Worm (Caenorhabditis elegans) whole organism, early embryonic: ENCODE data around the gene pigg-1.

Experiments used
- B0310.2 ChIP-seq: sonication (generic microtip); optimal IDR thresholded peaks from 2 replicates; lab custom pipeline; 2016; ENCODE audit warnings: mild to moderate bottlenecking, missing genetic modification characterization, missing compliant biosample characterization
- F13C5.2 ChIP-seq: sonication (generic microtip); optimal IDR thresholded peaks from 2 replicates; lab custom pipeline; 2017; ENCODE audit warnings: mild to moderate bottlenecking, missing genetic modification characterization, inconsistent platforms, missing compliant biosample characterization
- aly-1 ChIP-seq: sonication (generic microtip); optimal IDR thresholded peaks from 2 replicates; lab custom pipeline; 2016; ENCODE audit warnings: missing genetic modification characterization, missing compliant biosample characterization
- ama-1 ChIP-seq: fragments of 150-350 bp; optimal IDR thresholded peaks from 2 replicates; lab custom pipeline; 2014
- ceh-13 ChIP-seq: fragments of 200-800 bp; sonication (Bioruptor generic); optimal IDR thresholded peaks from 2 replicates; lab custom pipeline; 2018; ENCODE audit warnings: mild to moderate bottlenecking, missing genetic modification characterization, missing compliant biosample characterization
- ceh-36 ChIP-seq: sonication (generic microtip); optimal IDR thresholded peaks from 2 replicates; lab custom pipeline; 2016; ENCODE audit warnings: missing genetic modification characterization, inconsistent platforms, missing compliant biosample characterization
- ets-7 ChIP-seq: sonication (generic microtip); optimal IDR thresholded peaks from 2 replicates; lab custom pipeline; 2016; ENCODE audit warnings: missing genotype, missing genetic modification characterization, missing compliant biosample characterization
- flt-1 ChIP-seq: fragments of 200-800 bp; sonication (Bioruptor generic); IDR thresholded peaks from 2 replicates; pipeline ENCODE4 v1.3.6; 2022; ENCODE audit warnings: missing genetic modification characterization, missing compliant biosample characterization
- hmbx-1 ChIP-seq: sonication (generic microtip); optimal IDR thresholded peaks from 2 replicates; lab custom pipeline; 2016; ENCODE audit warnings: mild to moderate bottlenecking, missing genetic modification characterization, missing compliant biosample characterization
- hmg-4 ChIP-seq: fragments of 200-800 bp; sonication (Bioruptor generic); optimal IDR thresholded peaks from 2 replicates; lab custom pipeline; 2018; ENCODE audit warnings: mild to moderate bottlenecking, missing genetic modification characterization, missing compliant biosample characterization
- hnd-1 ChIP-seq: sonication (generic microtip); optimal IDR thresholded peaks from 2 replicates; lab custom pipeline; 2016; ENCODE audit warnings: missing genetic modification characterization, missing compliant biosample characterization
- pes-1 ChIP-seq: fragments of 200-800 bp; sonication (Bioruptor generic); IDR thresholded peaks from 2 replicates; pipeline ENCODE4 v1.3.6; 2022; ENCODE audit warnings: missing genetic modification reagents, missing genetic modification characterization, missing compliant biosample characterization
- scrt-1 ChIP-seq: fragments of 200-800 bp; sonication (Bioruptor generic); IDR thresholded peaks from 2 replicates; pipeline ENCODE4 v1.3.6; 2022; ENCODE audit warnings: missing genetic modification characterization, missing compliant biosample characterization
- sea-1 ChIP-seq: fragments of 200-800 bp; sonication (Bioruptor generic); conservative IDR thresholded peaks from 2 replicates; pipeline ENCODE4 v1.3.6; 2022; ENCODE audit warnings: missing genetic modification characterization, missing compliant biosample characterization
- tbx-11 ChIP-seq: fragments of 200-800 bp; sonication (Bioruptor generic); IDR thresholded peaks from 2 replicates; pipeline ENCODE4 v1.3.6; 2022; ENCODE audit warnings: missing genetic modification characterization, missing compliant biosample characterization
- tbx-37 ChIP-seq: fragments of 200-800 bp; sonication (Bioruptor generic); conservative IDR thresholded peaks from 2 replicates; pipeline ENCODE4 v1.3.6; 2022; ENCODE audit warnings: missing genetic modification reagents, missing genetic modification characterization, missing compliant biosample characterization
- tra-4 ChIP-seq: sonication (generic microtip); optimal IDR thresholded peaks from 2 replicates; lab custom pipeline; 2017; ENCODE audit warnings: missing genetic modification characterization, missing compliant biosample characterization

The pigg-1 gene

ce11 chrII:8566039-8566438 lies 34.0 kb downstream of the pigg-1 start, which contains the start of gene stc-1:
stc-1 (minus strand) TSS chrII:8566139.
- no peak for TF ChIP-seq tbx-37
- no peak for TF ChIP-seq sea-1 (GFP tag; lab: Robert Waterston, UW)
- TF ChIP-seq hmbx-1 (tag; lab: Kevin White, UChicago): no peak
- TF ChIP-seq ceh-13 (GFP tag; lab: Kevin White, UChicago): no peak
- TF ChIP-seq aly-1 (tag; lab: Kevin White, UChicago): no peak
- TF ChIP-seq ama-1 (lab: Kevin White, UChicago): no peak
- TF ChIP-seq ceh-36 (tag; lab: Kevin White, UChicago): no peak
- no peak for TF ChIP-seq B0310.2 (tag; lab: Kevin White, UChicago)
- TF ChIP-seq F13C5.2 (tag; lab: Kevin White, UChicago): no peak
- TF ChIP-seq pes-1 (GFP tag; lab: Robert Waterston, UW): no peak
- TF ChIP-seq hnd-1 (tag; lab: Kevin White, UChicago): no peak
- no peak for TF ChIP-seq hmg-4 (GFP tag; lab: Kevin White, UChicago)
- no peak for TF ChIP-seq tra-4 (tag; lab: Kevin White, UChicago)
- no peak for TF ChIP-seq ets-7 (tag; lab: Kevin White, UChicago)
- TF ChIP-seq flt-1 (GFP tag; lab: Robert Waterston, UW): no peak
- TF ChIP-seq tbx-11 (GFP tag; lab: Robert Waterston, UW): no peak
- no peak for TF ChIP-seq scrt-1 (GFP tag; lab: Robert Waterston, UW)

ce11 chrII:8562002-8562401 lies 38.1 kb downstream of the pigg-1 start, which contains the start of gene F54C9.14:
F54C9.14 (plus strand) TSS chrII:8562302.
- TF ChIP-seq ceh-13 (GFP tag; lab: Kevin White, UChicago) (no peak), B0310.2 (tag; lab: Kevin White, UChicago) (no peak), ceh-36 (tag; lab: Kevin White, UChicago) (no peak), hmbx-1 (tag; lab: Kevin White, UChicago) (no peak), hmg-4 (GFP tag; lab: Kevin White, UChicago) (no peak), sea-1 (GFP tag; lab: Robert Waterston, UW) (no peak), aly-1 (tag; lab: Kevin White, UChicago) (no peak), tbx-11 (GFP tag; lab: Robert Waterston, UW) (no peak), ets-7 (tag; lab: Kevin White, UChicago) (no peak), F13C5.2 (tag; lab: Kevin White, UChicago) (no peak), tra-4 (tag; lab: Kevin White, UChicago) (no peak), flt-1 (GFP tag; lab: Robert Waterston, UW) (no peak), hnd-1 (tag; lab: Kevin White, UChicago) (no peak)

ce11 chrII:8561227-8561626 lies 38.8 kb downstream of the pigg-1 start, which contains the start of gene iff-2:
iff-2 (minus strand) TSS chrII:8561367.
- TF ChIP-seq scrt-1 (GFP tag; lab: Robert Waterston, UW) (0 out of 2 replicates have a peak, but pooled peaks have one; percentile 55), flt-1 (GFP tag; lab: Robert Waterston, UW) (peak; percentile 57; the same call in 1 of the 2 replicates), tra-4 (tag; lab: Kevin White, UChicago) (peak; percentile 50), ceh-13 (GFP tag; lab: Kevin White, UChicago) (no peak), sea-1 (GFP tag; lab: Robert Waterston, UW) (peak; percentile 70), ceh-36 (tag; lab: Kevin White, UChicago) (peak; percentile 9), aly-1 (tag; lab: Kevin White, UChicago) (peak; percentile 69), tbx-11 (GFP tag; lab: Robert Waterston, UW) (no peak), tbx-37 (peak; percentile 35), pes-1 (GFP tag; lab: Robert Waterston, UW) (no peak), F13C5.2 (tag; lab: Kevin White, UChicago) (peak; percentile 95), ets-7 (tag; lab: Kevin White, UChicago) (peak; percentile 8), hmg-4 (GFP tag; lab: Kevin White, UChicago) (peak; percentile 84)

ce11 chrII:8559188-8559587 lies 40.9 kb downstream of the pigg-1 start:
- no peak for TF ChIP-seq flt-1 (GFP tag; lab: Robert Waterston, UW)
- no peak for TF ChIP-seq ceh-13 (GFP tag; lab: Kevin White, UChicago)
- no peak for TF ChIP-seq ama-1 (lab: Kevin White, UChicago)
- TF ChIP-seq hnd-1 (tag; lab: Kevin White, UChicago): no peak
- no peak for TF ChIP-seq sea-1 (GFP tag; lab: Robert Waterston, UW)
- TF ChIP-seq tra-4 (tag; lab: Kevin White, UChicago): no peak
- TF ChIP-seq ets-7 (tag; lab: Kevin White, UChicago): no peak
- no peak for TF ChIP-seq pes-1 (GFP tag; lab: Robert Waterston, UW)
- TF ChIP-seq tbx-11 (GFP tag; lab: Robert Waterston, UW): no peak
- TF ChIP-seq tbx-37: no peak
- TF ChIP-seq B0310.2 (tag; lab: Kevin White, UChicago): no peak

DNA sequence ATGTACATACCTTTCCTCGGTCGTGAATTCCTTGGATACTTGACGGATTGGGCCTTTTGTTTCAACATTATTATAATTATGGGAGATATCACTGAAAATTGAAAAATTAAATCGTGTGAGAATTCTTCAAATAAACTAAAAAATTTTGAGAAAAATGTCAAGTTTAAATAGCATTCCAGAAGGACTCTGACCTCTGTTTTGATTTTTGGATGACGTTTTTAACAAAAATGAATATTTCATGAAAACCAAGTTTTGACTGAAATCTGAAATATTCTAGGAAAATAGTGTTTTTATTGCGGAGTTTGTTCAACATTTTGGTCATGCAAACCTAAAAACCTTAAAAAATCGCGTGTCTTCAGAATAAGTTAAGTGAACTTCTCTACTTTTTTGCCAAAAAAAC lies 43.9 kb downstream of the pigg-1 start, which contains the start of gene glb-27:
Gene glb-27 (minus strand): TSS at position 101 of the 400 bp plus-strand sequence.
- TF ChIP-seq ama-1 (lab: Kevin White, UChicago) (no peak), hmbx-1 (tag; lab: Kevin White, UChicago) (no peak), pes-1 (GFP tag; lab: Robert Waterston, UW) (no peak), F13C5.2 (tag; lab: Kevin White, UChicago) (no peak), tra-4 (tag; lab: Kevin White, UChicago) (no peak), scrt-1 (GFP tag; lab: Robert Waterston, UW) (no peak), ceh-13 (GFP tag; lab: Kevin White, UChicago) (no peak), hnd-1 (tag; lab: Kevin White, UChicago) (no peak), flt-1 (GFP tag; lab: Robert Waterston, UW) (no peak), sea-1 (GFP tag; lab: Robert Waterston, UW) (no peak), tbx-11 (GFP tag; lab: Robert Waterston, UW) (no peak), ets-7 (tag; lab: Kevin White, UChicago) (no peak)

DNA sequence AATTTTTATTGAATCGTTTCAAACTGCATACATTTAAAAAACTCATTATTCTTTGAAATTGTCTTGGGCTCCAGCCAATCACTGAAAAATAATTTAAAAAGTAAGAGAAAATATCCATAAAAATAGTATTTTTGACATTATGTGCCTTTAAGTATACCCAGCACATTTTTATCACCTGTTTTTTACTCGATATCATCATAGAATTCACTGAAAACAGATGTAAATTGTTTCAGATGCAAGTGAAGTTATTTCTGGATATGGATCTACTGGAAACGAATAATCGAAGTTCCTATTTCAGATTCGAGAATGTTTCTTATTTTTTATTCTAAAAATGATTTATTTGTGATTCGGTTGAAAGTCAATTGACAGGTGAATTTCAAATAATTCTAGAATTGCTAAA lies 45.5 kb downstream of the pigg-1 start:
- no peak for TF ChIP-seq hnd-1 (tag; lab: Kevin White, UChicago)
- TF ChIP-seq hmbx-1 (tag; lab: Kevin White, UChicago): no peak
- no peak for TF ChIP-seq tra-4 (tag; lab: Kevin White, UChicago)
- TF ChIP-seq aly-1 (tag; lab: Kevin White, UChicago): no peak
- no peak for TF ChIP-seq tbx-11 (GFP tag; lab: Robert Waterston, UW)
- TF ChIP-seq scrt-1 (GFP tag; lab: Robert Waterston, UW): no peak
- no peak for TF ChIP-seq ets-7 (tag; lab: Kevin White, UChicago)
- no peak for TF ChIP-seq hmg-4 (GFP tag; lab: Kevin White, UChicago)
- no peak for TF ChIP-seq ceh-36 (tag; lab: Kevin White, UChicago)
- TF ChIP-seq sea-1 (GFP tag; lab: Robert Waterston, UW): no peak
- TF ChIP-seq tbx-37: no peak
- no peak for TF ChIP-seq ceh-13 (GFP tag; lab: Kevin White, UChicago)
- TF ChIP-seq ama-1 (lab: Kevin White, UChicago): no peak
- TF ChIP-seq flt-1 (GFP tag; lab: Robert Waterston, UW): no peak
- no peak for TF ChIP-seq B0310.2 (tag; lab: Kevin White, UChicago)
- TF ChIP-seq pes-1 (GFP tag; lab: Robert Waterston, UW): no peak
